Worm (Caenorhabditis elegans): ENCODE measurements around the gene R07E4.5.
A peak's percentile ranks its signal among the peaks of the same experiment; 100 is the strongest.

DNA sequence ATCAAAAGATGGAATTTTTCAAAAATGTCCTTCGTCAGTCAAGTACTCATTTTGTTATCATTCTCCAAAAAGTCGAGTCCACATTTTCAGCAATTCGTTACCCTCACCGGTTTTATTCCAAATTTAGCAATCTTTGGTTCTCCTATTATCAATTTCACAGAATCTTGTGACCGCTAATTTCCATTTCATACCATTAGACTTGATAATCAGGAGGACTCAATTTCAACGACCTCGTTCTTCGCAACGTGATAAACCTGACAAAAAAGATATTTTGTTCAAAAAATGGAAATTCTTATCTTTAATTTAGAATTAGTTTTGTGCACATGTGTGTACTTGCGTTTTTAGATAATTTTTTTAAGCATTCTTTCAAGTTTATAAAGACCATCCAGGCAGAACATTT is 9.6 kb upstream of the R07E4.5 start:
- no peak for TF ChIP-seq skn-1 (tag; optimal IDR thresholded peaks at IDR 0.05)
- TF ChIP-seq ceh-82 (tag; optimal IDR thresholded peaks at IDR 0.05) = no peak
- TF ChIP-seq tbx-2 (tag; optimal IDR thresholded peaks at IDR 0.05) = no peak
- peak; percentile 93 for TF ChIP-seq elt-2 (tag; optimal IDR thresholded peaks at IDR 0.05)
- no peak for TF ChIP-seq hlh-4 (tag; optimal IDR thresholded peaks at IDR 0.05)
- no peak for TF ChIP-seq mdl-1 (tag; optimal IDR thresholded peaks at IDR 0.05)
- no peak for TF ChIP-seq ces-1 (GFP tag; optimal IDR thresholded peaks at IDR 0.05)
- no peak for TF ChIP-seq lin-39 (tag; optimal IDR thresholded peaks at IDR 0.05)
- no peak for TF ChIP-seq ztf-4 (tag; optimal IDR thresholded peaks at IDR 0.05)

Measured in whole organism, L1 larva.